Worm (Caenorhabditis elegans): ENCODE results near the gene Y62H9A.10.

Y62H9A.10 gene

DNA sequence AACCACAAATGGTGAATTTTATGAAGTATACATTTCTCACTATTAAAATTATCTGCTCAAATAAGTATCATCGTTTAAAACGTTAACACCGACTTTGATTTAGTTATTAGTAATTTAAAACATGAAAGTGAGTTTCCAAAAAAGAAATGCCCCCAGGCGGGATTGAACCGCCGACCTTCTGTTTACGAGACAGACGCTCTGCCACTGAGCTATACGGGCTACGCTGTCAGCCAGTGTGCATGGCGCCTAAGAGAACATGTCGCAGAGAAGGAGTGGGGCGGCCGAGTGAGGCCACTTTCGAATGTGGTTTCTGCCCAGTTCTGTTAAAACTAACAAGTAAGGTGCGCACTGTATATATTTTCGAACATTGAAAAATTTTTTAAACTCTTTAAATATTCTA is 32.4 kb upstream of the Y62H9A.10 start (continued):
- peak; percentile 96 for TF ChIP-seq tbp1 (GFP tag; optimal IDR thresholded peaks at IDR 0.05)
- no peak for TF ChIP-seq madf-8 (GFP tag; conservative IDR thresholded peaks at IDR 0.05)
- TF ChIP-seq snpc-1.3 (tag; optimal IDR thresholded peaks at IDR 0.05; ENCODE audit: insufficient read depth), result peak; percentile 84
- TF ChIP-seq mcd-1 (GFP tag; IDR thresholded peaks at IDR 0.05), result peak; percentile 70
- TF ChIP-seq bed-1 (GFP tag; IDR thresholded peaks at IDR 0.05), result no peak
- peak; percentile 76; the same call in 1 of the 2 replicates for TF ChIP-seq Y56A3A.18 (GFP tag; IDR thresholded peaks at IDR 0.05)
- peak; percentile 25 for TF ChIP-seq T07F8.4 (tag; optimal IDR thresholded peaks at IDR 0.05)
- no peak for TF ChIP-seq lin-26 (GFP tag; IDR thresholded peaks at IDR 0.05)
- TF ChIP-seq nfya-1 (tag; optimal IDR thresholded peaks at IDR 0.05; ENCODE audit: borderline replicate concordance, insufficient read depth), result no peak
- TF ChIP-seq die-1 (tag; optimal IDR thresholded peaks at IDR 0.05), result peak; percentile 84
- TF ChIP-seq rec-8 (tag; optimal IDR thresholded peaks at IDR 0.05), result peak; percentile 78 to 80
- peak; percentile 83 for TF ChIP-seq D2030.7 (GFP tag; IDR thresholded peaks at IDR 0.05)
- TF ChIP-seq chd-7 (tag; optimal IDR thresholded peaks at IDR 0.05), result peak; percentile 37
- peak; percentile 81 for TF ChIP-seq K11D2.4 (GFP tag; IDR thresholded peaks at IDR 0.05)
- TF ChIP-seq let-607 (tag; optimal IDR thresholded peaks at IDR 0.05), result peak in 1 of 2 experiments; percentile 54
- TF ChIP-seq F49E8.2 (tag; optimal IDR thresholded peaks at IDR 0.05; ENCODE audit: insufficient read depth), result no peak
- TF ChIP-seq fkh-3 (tag; optimal IDR thresholded peaks at IDR 0.05), result peak; percentile 13
- no peak for TF ChIP-seq hsf-1 (GFP tag; IDR thresholded peaks at IDR 0.05)
- no peak for TF ChIP-seq cebp-2 (GFP tag; IDR thresholded peaks at IDR 0.05)
- TF ChIP-seq Y53G8AR.9 (GFP tag; conservative IDR thresholded peaks at IDR 0.05), result 0 out of 2 replicates have a peak, but pooled peaks have one; percentile 36
- peak; percentile 59 for TF ChIP-seq mes-4 (tag; optimal IDR thresholded peaks at IDR 0.05)
- TF ChIP-seq hrde-1 (tag; optimal IDR thresholded peaks at IDR 0.05; ENCODE audit: borderline replicate concordance), result peak; percentile 18
- no peak for TF ChIP-seq hlh-26 (GFP tag; conservative IDR thresholded peaks at IDR 0.05)
- peak; percentile 45 for TF ChIP-seq F23B12.7 (tag; optimal IDR thresholded peaks at IDR 0.05; ENCODE audit: insufficient read depth)
- peak; percentile 68 for TF ChIP-seq somi-1 (GFP tag; optimal IDR thresholded peaks at IDR 0.05)
- no peak for TF ChIP-seq B0035.1 (tag; optimal IDR thresholded peaks at IDR 0.05)
- peak; percentile 83 for TF ChIP-seq lin-40 (tag; optimal IDR thresholded peaks at IDR 0.05)
- peak; percentile 90 for TF ChIP-seq B0261.1 (tag; optimal IDR thresholded peaks at IDR 0.05)
- no peak for TF ChIP-seq F57C9.4 (tag; optimal IDR thresholded peaks at IDR 0.05)
- TF ChIP-seq lsy-27 (tag; optimal IDR thresholded peaks at IDR 0.05; ENCODE audit: borderline replicate concordance, insufficient read depth), result no peak
- no peak for TF ChIP-seq Y79H2A.3 (GFP tag; conservative IDR thresholded peaks at IDR 0.05)
- TF ChIP-seq rpc-1 (optimal IDR thresholded peaks at IDR 0.05), result peak; percentile 82
- peak; percentile 86 for TF ChIP-seq rpc-1 (tag; optimal IDR thresholded peaks at IDR 0.05)
- peak; percentile 32 for TF ChIP-seq unc-130 (GFP tag; optimal IDR thresholded peaks at IDR 0.05)
- no peak for TF ChIP-seq ztf-3 (GFP tag; optimal IDR thresholded peaks at IDR 0.05)
- TF ChIP-seq let-526 (GFP tag; IDR thresholded peaks at IDR 0.05), result 0 out of 2 replicates have a peak, but pooled peaks have one; percentile 35
- no peak for TF ChIP-seq unc-62 (GFP tag; optimal IDR thresholded peaks at IDR 0.05)
- no peak for TF ChIP-seq egl-18 (GFP tag; IDR thresholded peaks at IDR 0.05)
- no peak for TF ChIP-seq Y67H2A.10 (GFP tag; conservative IDR thresholded peaks at IDR 0.05)
- TF ChIP-seq ZK185.1 (tag; optimal IDR thresholded peaks at IDR 0.05; ENCODE audit: poor library complexity, severe bottlenecking), result peak; percentile 93
- peak; percentile 61 for TF ChIP-seq madf-6 (GFP tag; IDR thresholded peaks at IDR 0.05)
- TF ChIP-seq sdz-38 (tag; optimal IDR thresholded peaks at IDR 0.05), result no peak
- no peak for TF ChIP-seq tbx-9 (tag; optimal IDR thresholded peaks at IDR 0.05; ENCODE audit: borderline replicate concordance)
- TF ChIP-seq snpc-4 (GFP tag; optimal IDR thresholded peaks at IDR 0.05), result peak; percentile 33
- TF ChIP-seq snpc-4 (tag; optimal IDR thresholded peaks at IDR 0.05), result peak in 3 of 4 experiments; percentile 20 to 75 (median 61)
- TF ChIP-seq snpc-3.4 (tag; optimal IDR thresholded peaks at IDR 0.05), result peak; percentile 58
- no peak for TF ChIP-seq ceh-40 (GFP tag; IDR thresholded peaks at IDR 0.05)

Measured in whole organism, young adult.